Worm (Caenorhabditis elegans): ENCODE measurements around the gene R07E3.7.

The R07E3.7 gene

DNA sequence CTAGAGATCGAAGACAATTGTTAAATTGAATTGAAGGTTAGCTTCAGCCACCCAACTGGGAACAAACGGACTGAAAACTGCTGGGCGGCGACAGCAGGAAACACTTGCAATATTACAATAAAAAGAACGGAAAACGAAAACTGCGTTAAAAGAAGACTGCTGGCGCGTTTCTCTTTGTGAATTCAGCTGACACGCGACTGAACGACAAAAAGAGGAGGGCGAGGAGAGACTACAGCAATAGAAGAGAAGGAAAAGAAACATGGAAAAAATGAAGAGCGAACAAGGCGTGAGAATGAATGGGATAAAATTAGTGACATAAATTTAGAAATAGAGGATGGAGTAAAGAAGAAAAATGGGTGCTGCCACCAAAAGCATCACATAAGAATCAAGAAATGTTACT is 22.1 kb upstream of the R07E3.7 start (continued):
- TF ChIP-seq ceh-63 (GFP tag; optimal IDR thresholded peaks at IDR 0.05), result no peak
- peak; percentile 50 for TF ChIP-seq aly-2 (tag; optimal IDR thresholded peaks at IDR 0.05)
- no peak for TF ChIP-seq nhr-28 (tag; optimal IDR thresholded peaks at IDR 0.05)
- peak; percentile 83 for TF ChIP-seq nhr-77 (tag; optimal IDR thresholded peaks at IDR 0.05)
- no peak for TF ChIP-seq Y116A8C.19 (tag; optimal IDR thresholded peaks at IDR 0.05; ENCODE audit: borderline replicate concordance)
- no peak for TF ChIP-seq unc-98 (GFP tag; IDR thresholded peaks at IDR 0.05)
- TF ChIP-seq nhr-84 (tag; optimal IDR thresholded peaks at IDR 0.05), result no peak
- no peak for TF ChIP-seq ceh-90 (tag; optimal IDR thresholded peaks at IDR 0.05)
- TF ChIP-seq elt-2 (tag; optimal IDR thresholded peaks at IDR 0.05), result peak; percentile 73
- TF ChIP-seq lin-35 (GFP tag; optimal IDR thresholded peaks at IDR 0.05), result peak; percentile 75 to 88
- no peak for TF ChIP-seq zag-1 (tag; optimal IDR thresholded peaks at IDR 0.05)
- TF ChIP-seq rnt-1 (tag; optimal IDR thresholded peaks at IDR 0.05), result peak; percentile 94
- peak; percentile 89 for TF ChIP-seq jun-1 (tag; optimal IDR thresholded peaks at IDR 0.05)
- TF ChIP-seq zip-4 (GFP tag; optimal IDR thresholded peaks at IDR 0.05), result peak; percentile 78
- peak; percentile 66 to 76 (median 74) for TF ChIP-seq dpl-1 (GFP tag; optimal IDR thresholded peaks at IDR 0.05)
- TF ChIP-seq fos-1 (tag; optimal IDR thresholded peaks at IDR 0.05), result peak; percentile 87
- TF ChIP-seq C34B4.2 (tag; optimal IDR thresholded peaks at IDR 0.05), result no peak
- no peak for TF ChIP-seq alr-1 (tag; optimal IDR thresholded peaks at IDR 0.05; ENCODE audit: borderline replicate concordance)
- TF ChIP-seq mab-9 (GFP tag; IDR thresholded peaks at IDR 0.05), result peak; percentile 64
- TF ChIP-seq snpc-4 (tag; optimal IDR thresholded peaks at IDR 0.05), result peak; percentile 81
- peak; percentile 98 for TF ChIP-seq nhr-20 (tag; optimal IDR thresholded peaks at IDR 0.05)
- TF ChIP-seq irx-1 (tag; optimal IDR thresholded peaks at IDR 0.05), result peak; percentile 90
- peak; percentile 92 for TF ChIP-seq nhr-90 (tag; optimal IDR thresholded peaks at IDR 0.05; ENCODE audit: poor library complexity)
- TF ChIP-seq pag-3 (tag; optimal IDR thresholded peaks at IDR 0.05; ENCODE audit: borderline replicate concordance, insufficient read depth), result peak; percentile 49
- no peak for TF ChIP-seq lin-15B (tag; optimal IDR thresholded peaks at IDR 0.05)
- TF ChIP-seq efl-3 (GFP tag; optimal IDR thresholded peaks at IDR 0.05), result peak; percentile 14
- TF ChIP-seq aha-1 (tag; optimal IDR thresholded peaks at IDR 0.05), result peak; percentile 36
- peak; percentile 84 for TF ChIP-seq sox-4 (tag; optimal IDR thresholded peaks at IDR 0.05)
- peak; percentile 77 for TF ChIP-seq lin-39 (tag; optimal IDR thresholded peaks at IDR 0.05)
- TF ChIP-seq nhr-71 (tag; optimal IDR thresholded peaks at IDR 0.05), result peak; percentile 97
- peak; percentile 65 to 83 (median 73) for TF ChIP-seq ceh-82 (tag; optimal IDR thresholded peaks at IDR 0.05)
- TF ChIP-seq fkh-8 (tag; optimal IDR thresholded peaks at IDR 0.05), result peak; percentile 90
- TF ChIP-seq lin-14 (GFP tag; optimal IDR thresholded peaks at IDR 0.05), result peak; percentile 99
- no peak for TF ChIP-seq pqm-1 (tag; optimal IDR thresholded peaks at IDR 0.05)

DNA sequence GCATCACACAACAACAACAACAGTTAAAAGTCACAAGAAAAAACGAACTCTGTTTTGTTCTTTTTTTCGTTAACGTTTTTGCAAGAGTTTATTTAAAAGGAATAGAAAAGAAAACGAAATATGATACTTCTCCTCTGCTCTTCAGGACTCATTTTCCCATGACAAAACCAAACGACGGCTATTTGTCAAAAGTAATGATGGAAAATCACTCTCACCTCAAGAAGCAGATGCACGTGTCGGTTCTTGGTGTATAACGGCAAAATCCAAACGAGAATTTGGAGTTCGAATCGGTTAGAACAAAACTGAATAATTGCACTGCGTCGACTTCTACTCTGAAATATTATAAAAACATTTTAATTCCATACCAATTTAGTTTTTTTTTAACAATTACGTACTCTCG is 21.4 kb upstream of the R07E3.7 start:
- TF ChIP-seq isw-1 (GFP tag; IDR thresholded peaks at IDR 0.05) (no peak), xbp-1 (tag; optimal IDR thresholded peaks at IDR 0.05) (no peak), dpl-1 (GFP tag; optimal IDR thresholded peaks at IDR 0.05) (no peak), ztf-11 (tag; optimal IDR thresholded peaks at IDR 0.05) (no peak), elt-3 (tag; optimal IDR thresholded peaks at IDR 0.05) (no peak), nhr-77 (tag; optimal IDR thresholded peaks at IDR 0.05) (no peak), jun-1 (tag; optimal IDR thresholded peaks at IDR 0.05) (no peak), dsc-1 (tag; optimal IDR thresholded peaks at IDR 0.05) (no peak), unc-62 (GFP tag; optimal IDR thresholded peaks at IDR 0.05) (no peak), sptf-1 (tag; optimal IDR thresholded peaks at IDR 0.05) (no peak), hlh-4 (tag; optimal IDR thresholded peaks at IDR 0.05) (no peak), C04F5.9 (tag; optimal IDR thresholded peaks at IDR 0.05) (no peak), hpl-2 (GFP tag; optimal IDR thresholded peaks at IDR 0.05) (no peak), nhr-90 (tag; optimal IDR thresholded peaks at IDR 0.05; ENCODE audit: poor library complexity) (no peak), unc-86 (tag; optimal IDR thresholded peaks at IDR 0.05) (no peak), nhr-12 (tag; optimal IDR thresholded peaks at IDR 0.05) (no peak)
